Fruit fly (Drosophila melanogaster): ENCODE results near the gene Cpr30B.

dm6 chr2L:9510429-9510828, 32.2 kb upstream of the Cpr30B start:
- no peak for TF ChIP-seq CG8478 (optimal IDR thresholded peaks at IDR 0.05)
- TF ChIP-seq pan (optimal IDR thresholded peaks at IDR 0.05), result no peak
- no peak for TF ChIP-seq psq (optimal IDR thresholded peaks at IDR 0.05)
- TF ChIP-seq Dll (optimal IDR thresholded peaks at IDR 0.05), result no peak
